Comparison of ENCODE assay signal across 5 worm cellular contexts in genomic region chrX:13209026-13209425, ce11.
TF ChIP-seq lines count a peak whose summit lies in the region.

No protein-coding gene starts in this region.

TF ChIP-seq in whole organism, L1 larva, 84 proteins besides CTCF, POLR2A, EP300 and RAD21:
- TF ChIP-seq unc-62 (GFP tag; optimal IDR thresholded peaks at IDR 0.05; lab: Kevin White, UChicago) = no peak
- TF ChIP-seq unc-98 (GFP tag; IDR thresholded peaks at IDR 0.05; lab: Robert Waterston, UW) = no peak
- no peak for TF ChIP-seq C04F5.9 (tag; optimal IDR thresholded peaks at IDR 0.05; lab: Kevin White, UChicago)
- TF ChIP-seq dpl-1 (GFP tag; optimal IDR thresholded peaks at IDR 0.05; lab: Kevin White, UChicago) = no peak
- peak; percentile 61 for TF ChIP-seq lin-14 (GFP tag; optimal IDR thresholded peaks at IDR 0.05; lab: Kevin White, UChicago)
- TF ChIP-seq lin-13 (GFP tag; optimal IDR thresholded peaks at IDR 0.05; lab: Kevin White, UChicago) = no peak
- peak in 1 of 3 experiments; percentile 0 for TF ChIP-seq ceh-82 (tag; optimal IDR thresholded peaks at IDR 0.05; lab: Kevin White, UChicago)
- no peak for TF ChIP-seq alr-1 (tag; optimal IDR thresholded peaks at IDR 0.05; lab: Kevin White, UChicago; ENCODE audit: borderline replicate concordance)
- TF ChIP-seq unc-86 (tag; optimal IDR thresholded peaks at IDR 0.05; lab: Kevin White, UChicago) = no peak
- TF ChIP-seq snpc-4 (tag; optimal IDR thresholded peaks at IDR 0.05; lab: Kevin White, UChicago) = no peak
- peak; percentile 69 for TF ChIP-seq fkh-10 (GFP tag; optimal IDR thresholded peaks at IDR 0.05; lab: Kevin White, UChicago)
- TF ChIP-seq nhr-71 (tag; optimal IDR thresholded peaks at IDR 0.05; lab: Kevin White, UChicago) = no peak
- no peak for TF ChIP-seq nhr-28 (tag; optimal IDR thresholded peaks at IDR 0.05; lab: Kevin White, UChicago)
- TF ChIP-seq nhr-77 (tag; optimal IDR thresholded peaks at IDR 0.05; lab: Kevin White, UChicago) = no peak
- TF ChIP-seq mef-2 (tag; optimal IDR thresholded peaks at IDR 0.05; lab: Kevin White, UChicago) = no peak
- no peak for TF ChIP-seq isw-1 (GFP tag; IDR thresholded peaks at IDR 0.05; lab: Robert Waterston, UW)
- TF ChIP-seq F16B12.6 (tag; optimal IDR thresholded peaks at IDR 0.05; lab: Kevin White, UChicago) = no peak

TF ChIP-seq in whole organism, L2 larva, 48 proteins besides CTCF, POLR2A, EP300 and RAD21:
- TF ChIP-seq nhr-6 (tag; optimal IDR thresholded peaks at IDR 0.05; lab: Kevin White, UChicago) (no peak), R02D3.7 (tag; optimal IDR thresholded peaks at IDR 0.05; lab: Kevin White, UChicago) (no peak), dmd-4 (tag; optimal IDR thresholded peaks at IDR 0.05; lab: Kevin White, UChicago) (no peak), unc-55 (GFP tag; optimal IDR thresholded peaks at IDR 0.05; lab: Kevin White, UChicago) (peak; percentile 19), F13H6.1 (tag; optimal IDR thresholded peaks at IDR 0.05; lab: Kevin White, UChicago) (no peak), ztf-4 (tag; optimal IDR thresholded peaks at IDR 0.05; lab: Kevin White, UChicago) (no peak), lsy-2 (tag; optimal IDR thresholded peaks at IDR 0.05; lab: Kevin White, UChicago) (peak in 1 of 2 experiments; percentile 5)
TF ChIP-seq in whole organism, L2 larva: peak in this region for 2.

TF ChIP-seq in whole organism, L3 larva, 47 proteins besides CTCF, POLR2A, EP300 and RAD21:
- no peak for TF ChIP-seq pqm-1 (tag; optimal IDR thresholded peaks at IDR 0.05; lab: Kevin White, UChicago)
- TF ChIP-seq egl-27 (tag; optimal IDR thresholded peaks at IDR 0.05; lab: Kevin White, UChicago) = no peak
- TF ChIP-seq ZK546.5 (tag; optimal IDR thresholded peaks at IDR 0.05; lab: Kevin White, UChicago) = no peak
- TF ChIP-seq fkh-2 (tag; optimal IDR thresholded peaks at IDR 0.05; lab: Kevin White, UChicago) = no peak
- no peak for TF ChIP-seq elt-1 (tag; optimal IDR thresholded peaks at IDR 0.05; lab: Kevin White, UChicago)
- TF ChIP-seq nhr-28 (tag; optimal IDR thresholded peaks at IDR 0.05; lab: Kevin White, UChicago) = no peak
- no peak for TF ChIP-seq unc-39 (tag; optimal IDR thresholded peaks at IDR 0.05; lab: Kevin White, UChicago)
- no peak for TF ChIP-seq ztf-4 (tag; optimal IDR thresholded peaks at IDR 0.05; lab: Kevin White, UChicago)
- TF ChIP-seq ztf-11 (tag; optimal IDR thresholded peaks at IDR 0.05; lab: Kevin White, UChicago) = no peak
- no peak for TF ChIP-seq elt-3 (tag; optimal IDR thresholded peaks at IDR 0.05; lab: Kevin White, UChicago)
- TF ChIP-seq ceh-16 (tag; optimal IDR thresholded peaks at IDR 0.05; lab: Kevin White, UChicago) = no peak
- no peak for TF ChIP-seq tbx-2 (tag; optimal IDR thresholded peaks at IDR 0.05; lab: Kevin White, UChicago)
- TF ChIP-seq lsy-12 (tag; optimal IDR thresholded peaks at IDR 0.05; lab: Kevin White, UChicago) = no peak
- TF ChIP-seq ceh-28 (tag; optimal IDR thresholded peaks at IDR 0.05; lab: Kevin White, UChicago) = no peak
- peak; percentile 1 for TF ChIP-seq fkh-10 (GFP tag; optimal IDR thresholded peaks at IDR 0.05; lab: Kevin White, UChicago)
- peak; percentile 28 for TF ChIP-seq nfya-1 (tag; optimal IDR thresholded peaks at IDR 0.05; lab: Kevin White, UChicago; ENCODE audit: insufficient read depth)
- no peak for TF ChIP-seq unc-62 (GFP tag; optimal IDR thresholded peaks at IDR 0.05; lab: Kevin White, UChicago)

TF ChIP-seq in whole organism, L4 larva, 104 proteins besides CTCF, POLR2A, EP300 and RAD21:
- no peak for TF ChIP-seq F49E8.2 (tag; optimal IDR thresholded peaks at IDR 0.05; lab: Kevin White, UChicago; ENCODE audit: borderline replicate concordance)
- peak in 1 of 2 experiments; percentile 53 for TF ChIP-seq unc-62 (GFP tag; optimal IDR thresholded peaks at IDR 0.05 in 1 of 2; lab: Kevin White, UChicago)
- no peak for TF ChIP-seq unc-62 (tag; optimal IDR thresholded peaks at IDR 0.05; lab: Kevin White, UChicago)
- 0 out of 2 replicates have a peak, but pooled peaks have one; percentile 14 for TF ChIP-seq hmg-1.1 (GFP tag; IDR thresholded peaks at IDR 0.05; lab: Robert Waterston, UW)
- TF ChIP-seq aha-1 (tag; lab: Kevin White, UChicago) = peak; percentile 85
- TF ChIP-seq set-16 (GFP tag; IDR thresholded peaks at IDR 0.05; lab: Robert Waterston, UW) = peak; percentile 27; the same call in 1 of the 2 replicates
TF ChIP-seq in whole organism, L4 larva: peak in this region for 4.

TF ChIP-seq in whole organism, late embryonic, 69 proteins besides CTCF, POLR2A, EP300 and RAD21:
- TF ChIP-seq nfya-1 (tag; optimal IDR thresholded peaks at IDR 0.05; lab: Kevin White, UChicago) (peak; percentile 22), fkh-6 (tag; optimal IDR thresholded peaks at IDR 0.05; lab: Kevin White, UChicago) (no peak), ceh-30 (tag; optimal IDR thresholded peaks at IDR 0.05; lab: Kevin White, UChicago) (no peak), unc-42 (tag; optimal IDR thresholded peaks at IDR 0.05; lab: Kevin White, UChicago) (peak; percentile 2)
TF ChIP-seq in whole organism, late embryonic: peak in this region for 2.

Comparison
In these comparisons a context has a peak if more than half of its experiments do, and no peak if none do; other contexts are left out.
1. Of the 29 proteins assayed by ChIP-seq in both whole organism, L4 larva and whole organism, L1 larva: peak only in whole organism, L4 larva: aha-1; only in whole organism, L1 larva: fkh-10; in both: none; in neither: 25; mixed calls (peak in some experiments, not most) for 2.